Worm (Caenorhabditis elegans) whole organism, L4 larva: ENCODE measurements around the gene srg-45.

Source experiments
- F37D6.2 ChIP-seq: sonication (generic microtip); optimal IDR thresholded peaks from 2 replicates; lab custom pipeline; 2016; ENCODE audit warnings: mild to moderate bottlenecking, missing genetic modification characterization, missing compliant biosample characterization
- F49E8.2 ChIP-seq: sonication (generic microtip); optimal IDR thresholded peaks from 2 replicates; lab custom pipeline; 2016; ENCODE audit warnings: missing compliant biosample characterization, mild to moderate bottlenecking, missing genetic modification characterization, borderline replicate concordance
- ZK546.5 ChIP-seq, 2 experiments: sonication (generic microtip); optimal IDR thresholded peaks; 2 replicates each; lab custom pipeline; 2017; ENCODE audit warnings: missing biosample characterization in 2 of 2, missing genetic modification characterization in 2 of 2
- aha-1 ChIP-seq: fragments of 150-350 bp; peaks from one replicate; lab custom pipeline; 2014; ENCODE audit warnings: missing biosample characterization, missing genetic modification characterization
- ama-1 ChIP-seq: fragments of 150-350 bp; optimal IDR thresholded peaks from 2 replicates; lab custom pipeline; 2014; ENCODE audit warnings: inconsistent platforms, mixed read lengths
- cey-2 ChIP-seq: sonication (generic microtip); optimal IDR thresholded peaks from 3 replicates; lab custom pipeline; 2017; ENCODE audit warnings: missing genetic modification characterization, mild to moderate bottlenecking, missing compliant biosample characterization, antibody characterized with exemption, borderline replicate concordance; ENCODE audit not compliant: insufficient read depth
- ctbp-1 ChIP-seq: fragments of 200-800 bp; sonication (Bioruptor generic); IDR thresholded peaks from 2 replicates; pipeline ENCODE4 v1.3.6; 2022; ENCODE audit warnings: missing genetic modification reagents, missing genetic modification characterization, missing compliant biosample characterization
- daf-16 ChIP-seq, 3 experiments: sonication (generic microtip); optimal IDR thresholded peaks; 2 replicates each; lab custom pipeline; 2016 to 2017; ENCODE audit warnings: missing genetic modification characterization in 3 of 3, missing genetic modification reagents in 3 of 3, mild to moderate bottlenecking in 2 of 3, missing compliant biosample characterization in 2 of 3, missing biosample characterization in 1 of 3, moderate library complexity in 1 of 3
- daf-8 ChIP-seq: fragments of 200-800 bp; sonication (Bioruptor generic); IDR thresholded peaks from 2 replicates; pipeline ENCODE4 v1.3.6; 2022; ENCODE audit warnings: missing genetic modification characterization, missing compliant biosample characterization
- dmd-6 ChIP-seq: fragments of 200-800 bp; sonication (Bioruptor generic); IDR thresholded peaks from 2 replicates; pipeline ENCODE4 v1.3.6; 2022; ENCODE audit warnings: missing genetic modification reagents, missing genetic modification characterization, missing compliant biosample characterization
- dpl-1 ChIP-seq: fragments of 150-350 bp; optimal IDR thresholded peaks from 2 replicates; lab custom pipeline; 2014; ENCODE audit warnings: missing biosample characterization, missing genetic modification reagents, missing genetic modification characterization
- dve-1 ChIP-seq: sonication (generic microtip); optimal IDR thresholded peaks from 2 replicates; lab custom pipeline; 2017; ENCODE audit warnings: antibody characterized with exemption, mild to moderate bottlenecking, missing genetic modification characterization, missing compliant biosample characterization; ENCODE audit not compliant: insufficient read depth
- fos-1 ChIP-seq: fragments of 150-350 bp; optimal IDR thresholded peaks from 2 replicates; lab custom pipeline; 2014; ENCODE audit warnings: missing biosample characterization, missing genetic modification characterization
- hlh-11 ChIP-seq: fragments of 200-800 bp; sonication (Bioruptor generic); optimal IDR thresholded peaks from 2 replicates; lab custom pipeline; 2018; ENCODE audit warnings: mild to moderate bottlenecking, missing genetic modification characterization, missing compliant biosample characterization
- hlh-30 ChIP-seq: sonication (generic microtip); optimal IDR thresholded peaks from 2 replicates; lab custom pipeline; 2017; ENCODE audit warnings: antibody characterized with exemption, mild to moderate bottlenecking, missing genetic modification characterization, missing compliant biosample characterization; ENCODE audit not compliant: insufficient read depth
- lin-1 ChIP-seq: fragments of 200-800 bp; sonication (Bioruptor generic); IDR thresholded peaks from 2 replicates; pipeline ENCODE4 v1.3.6; 2022; ENCODE audit warnings: missing genetic modification reagents, missing genetic modification characterization, missing compliant biosample characterization
- lin-15B ChIP-seq: fragments of 150-350 bp; sonication (generic microtip); optimal IDR thresholded peaks from 3 replicates; lab custom pipeline; 2014; ENCODE audit warnings: missing biosample characterization, missing genetic modification characterization
- lir-3 ChIP-seq: sonication (generic microtip); optimal IDR thresholded peaks from 2 replicates; lab custom pipeline; 2016; ENCODE audit warnings: mild to moderate bottlenecking, missing genetic modification characterization, missing compliant biosample characterization
- madf-5 ChIP-seq, 2 experiments: fragments of 200-800 bp; sonication (Bioruptor generic); IDR thresholded peaks; 2 replicates each; pipeline ENCODE4 v1.3.6; 2022; ENCODE audit warnings: missing compliant biosample characterization in 2 of 2, missing genetic modification characterization in 2 of 2
- mdl-1 ChIP-seq, 2 experiments: fragments of 150-350 bp in 1 of 2; sonication (generic microtip) in 1 of 2; optimal IDR thresholded peaks; 2 replicates each; lab custom pipeline; 2014 to 2017; ENCODE audit warnings: missing biosample characterization in 2 of 2, missing genetic modification characterization in 2 of 2
- mes-2 ChIP-seq: sonication (generic microtip); optimal IDR thresholded peaks from 2 replicates; lab custom pipeline; 2016; ENCODE audit warnings: missing genotype, mild to moderate bottlenecking, missing genetic modification characterization, missing compliant biosample characterization; ENCODE audit not compliant: poor library complexity, severe bottlenecking
- mxl-2 ChIP-seq: fragments of 200-800 bp; sonication (Bioruptor generic); conservative IDR thresholded peaks from 2 replicates; pipeline ENCODE4 v1.3.6; 2022; ENCODE audit warnings: missing genetic modification reagents, missing genetic modification characterization, missing compliant biosample characterization
- mxl-3 ChIP-seq: fragments of 200-800 bp; sonication (Bioruptor generic); optimal IDR thresholded peaks from 2 replicates; lab custom pipeline; 2018; ENCODE audit warnings: mild to moderate bottlenecking, missing genetic modification characterization, missing compliant biosample characterization
- nhr-25 ChIP-seq: sonication (generic microtip); optimal IDR thresholded peaks from 2 replicates; lab custom pipeline; 2017; ENCODE audit warnings: missing genetic modification characterization, mild to moderate bottlenecking, missing compliant biosample characterization, antibody characterized with exemption, moderate library complexity, borderline replicate concordance; ENCODE audit not compliant: insufficient read depth
- nhr-28 ChIP-seq: fragments of 150-350 bp; optimal IDR thresholded peaks from 2 replicates; lab custom pipeline; 2014; ENCODE audit warnings: missing biosample characterization, missing genetic modification characterization
- nhr-42 ChIP-seq: fragments of 200-800 bp; sonication (Bioruptor generic); IDR thresholded peaks from 2 replicates; pipeline ENCODE4 v1.3.6; 2022; ENCODE audit warnings: missing genetic modification characterization, missing compliant biosample characterization
- nhr-77 ChIP-seq: fragments of 150-350 bp; optimal IDR thresholded peaks from 2 replicates; lab custom pipeline; 2014; ENCODE audit warnings: missing biosample characterization, missing genetic modification characterization
- pqm-1 ChIP-seq: sonication (generic microtip); optimal IDR thresholded peaks from 2 replicates; lab custom pipeline; 2017; ENCODE audit warnings: missing biosample characterization, missing genetic modification characterization
- rbr-2 ChIP-seq: sonication (generic microtip); optimal IDR thresholded peaks from 2 replicates; lab custom pipeline; 2016; ENCODE audit warnings: missing genotype, missing genetic modification characterization, missing compliant biosample characterization
- sdz-12 ChIP-seq: fragments of 200-800 bp; sonication (Bioruptor generic); optimal IDR thresholded peaks from 2 replicates; lab custom pipeline; 2018; ENCODE audit warnings: mild to moderate bottlenecking, missing genetic modification characterization, missing compliant biosample characterization
- snpc-4 ChIP-seq: fragments of 150-350 bp; optimal IDR thresholded peaks from 2 replicates; lab custom pipeline; 2014; ENCODE audit warnings: missing biosample characterization, missing genetic modification characterization
- spr-1 ChIP-seq: sonication (generic microtip); optimal IDR thresholded peaks from 2 replicates; lab custom pipeline; 2016; ENCODE audit warnings: mild to moderate bottlenecking, missing genetic modification characterization, missing compliant biosample characterization
- spr-3 ChIP-seq: fragments of 200-800 bp; sonication (Bioruptor generic); optimal IDR thresholded peaks from 2 replicates; lab custom pipeline; 2018; ENCODE audit warnings: mild to moderate bottlenecking, missing genetic modification characterization, missing compliant biosample characterization
- unc-62 ChIP-seq, 3 experiments: fragments of 150-350 bp in 1 of 3; sonication (generic microtip); optimal IDR thresholded peaks in 2 of 3; peaks in 1 of 3; 1 replicate in 1 of 3; 2 replicates in 2 of 3; lab custom pipeline; 2014 to 2017; ENCODE audit warnings: missing biosample characterization in 3 of 3, missing genetic modification characterization in 3 of 3, missing genetic modification reagents in 3 of 3, missing genotype in 1 of 3
- zfp-3 ChIP-seq: fragments of 200-800 bp; sonication (Bioruptor generic); conservative IDR thresholded peaks from 2 replicates; pipeline ENCODE4 v1.3.6; 2022; ENCODE audit warnings: missing genetic modification reagents, missing genetic modification characterization, missing compliant biosample characterization
- ztf-11 ChIP-seq: fragments of 150-350 bp; optimal IDR thresholded peaks from 2 replicates; lab custom pipeline; 2014; ENCODE audit warnings: missing biosample characterization, missing genetic modification characterization

Gene srg-45

DNA sequence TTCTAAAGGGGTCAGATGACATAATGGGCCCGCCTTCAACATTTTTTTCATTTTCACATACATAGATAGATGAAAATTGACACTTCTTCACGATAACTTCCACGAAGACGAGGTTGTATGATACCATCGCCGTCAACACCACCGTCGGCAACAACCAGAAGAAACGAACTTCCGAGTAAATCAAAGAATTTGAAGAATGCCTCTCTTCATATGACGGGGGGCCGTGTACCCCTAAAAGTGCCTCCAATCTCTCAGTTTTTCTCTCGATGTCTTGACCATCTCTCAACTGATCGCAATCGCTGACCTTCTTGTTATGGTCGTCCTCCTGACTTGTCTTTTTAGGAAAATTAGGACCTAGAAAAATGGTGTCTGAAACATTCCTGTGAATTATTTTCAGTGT lies 11.8 kb upstream of the srg-45 start:
- TF ChIP-seq zfp-3 (GFP tag; lab: Robert Waterston, UW) (no peak), ZK546.5 (tag; optimal IDR thresholded peaks at IDR 0.05; lab: Kevin White, UChicago) (no peak), F49E8.2 (tag; lab: Kevin White, UChicago) (no peak), F37D6.2 (no peak)

DNA sequence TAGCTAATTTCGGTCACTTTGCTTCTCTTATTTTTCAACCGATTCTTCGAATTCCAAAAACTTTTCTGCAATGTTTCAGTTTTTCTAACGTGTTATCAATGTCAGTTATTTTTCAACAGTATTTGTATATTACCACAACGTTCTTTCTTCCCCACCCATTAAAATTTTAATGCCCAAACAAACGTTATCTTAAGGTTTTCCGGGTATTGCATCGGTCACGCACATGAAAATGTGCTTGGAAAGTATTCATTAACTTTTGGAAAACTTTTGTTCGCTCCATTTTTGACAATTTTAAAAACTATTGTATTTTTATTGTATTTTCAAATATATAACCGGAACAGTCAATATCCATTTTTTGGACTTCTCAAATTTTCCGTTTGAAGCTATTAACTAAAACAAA lies 11.2 kb upstream of the srg-45 start:
- TF ChIP-seq rbr-2 (tag; lab: Kevin White, UChicago) (no peak), dve-1 (tag; lab: Kevin White, UChicago) (peak; percentile 22), daf-16 (GFP tag; optimal IDR thresholded peaks at IDR 0.05; lab: Kevin White, UChicago) (no peak), daf-16 (tag; optimal IDR thresholded peaks at IDR 0.05; lab: Kevin White, UChicago) (peak; percentile 43), nhr-77 (tag; lab: Kevin White, UChicago) (peak; percentile 18), ama-1 (lab: Kevin White, UChicago) (no peak), lin-15B (tag; lab: Kevin White, UChicago) (no peak), unc-62 (GFP tag; optimal IDR thresholded peaks at IDR 0.05 in 1 of 2; lab: Kevin White, UChicago) (no peak), unc-62 (tag; optimal IDR thresholded peaks at IDR 0.05; lab: Kevin White, UChicago) (no peak), daf-8 (no peak), lir-3 (tag; lab: Kevin White, UChicago) (no peak), mxl-2 (no peak), pqm-1 (tag; lab: Kevin White, UChicago) (peak; percentile 51), dpl-1 (GFP tag; lab: Kevin White, UChicago) (no peak), lin-1 (GFP tag; lab: Robert Waterston, UW) (no peak), nhr-25 (no peak), spr-3 (GFP tag; lab: Kevin White, UChicago) (no peak), nhr-42 (GFP tag; lab: Robert Waterston, UW) (no peak), dmd-6 (GFP tag; lab: Robert Waterston, UW) (0 out of 2 replicates have a peak, but pooled peaks have one; percentile 25), nhr-28 (peak; percentile 29)

DNA sequence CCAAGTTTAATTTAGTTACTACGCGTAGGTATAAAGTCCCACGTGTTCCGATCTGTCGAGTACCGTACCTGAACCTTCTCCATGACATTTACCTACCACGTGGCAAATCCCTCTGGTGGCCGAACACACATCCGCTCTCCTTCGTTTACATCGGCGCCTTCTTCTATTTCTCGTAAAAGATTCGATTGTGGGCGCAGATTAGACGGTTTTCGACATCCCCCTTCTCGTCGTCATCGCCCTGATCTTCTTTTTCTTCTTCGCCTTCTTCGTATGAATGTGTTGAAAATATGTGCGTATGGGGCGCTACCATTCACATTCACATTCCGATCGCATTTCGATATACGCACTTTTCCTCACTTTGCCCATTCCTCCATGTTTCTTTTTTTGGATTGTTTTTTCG lies 10.5 kb upstream of the srg-45 start:
- TF ChIP-seq mes-2 (no peak), ztf-11 (tag; lab: Kevin White, UChicago) (no peak), snpc-4 (tag; lab: Kevin White, UChicago) (no peak), cey-2 (no peak), ctbp-1 (GFP tag; lab: Robert Waterston, UW) (no peak), fos-1 (tag; lab: Kevin White, UChicago) (no peak), mxl-3 (GFP tag; lab: Kevin White, UChicago) (peak; percentile 65), ama-1 (lab: Kevin White, UChicago) (no peak), hlh-11 (tag; lab: Kevin White, UChicago) (peak; percentile 1), spr-1 (tag; lab: Kevin White, UChicago) (no peak), mdl-1 (tag; optimal IDR thresholded peaks at IDR 0.05; lab: Kevin White, UChicago) (peak in 1 of 2 experiments; percentile 29), hlh-30 (tag; lab: Kevin White, UChicago) (peak; percentile 47)

DNA sequence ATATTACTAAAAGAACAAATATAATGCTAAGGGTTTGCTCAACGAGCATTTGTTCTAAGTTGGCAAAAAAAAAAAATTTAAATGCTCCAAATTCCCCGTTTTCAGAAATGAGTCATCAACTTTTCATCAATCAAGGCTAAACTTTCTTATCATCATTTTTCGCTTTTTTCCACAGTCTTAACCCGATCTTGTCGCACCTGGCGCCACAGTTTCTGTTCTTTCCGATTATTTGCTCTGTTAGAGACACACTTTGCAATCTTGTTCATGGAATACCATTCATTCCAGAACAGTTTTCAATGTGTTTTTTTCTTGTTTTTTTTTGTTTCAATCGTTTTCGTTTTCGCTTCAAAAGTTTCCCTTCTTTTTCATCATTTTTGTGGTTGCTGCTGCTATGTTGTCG lies 9.1 kb upstream of the srg-45 start:
- TF ChIP-seq mes-2, result no peak
- TF ChIP-seq pqm-1 (tag; lab: Kevin White, UChicago), result peak; percentile 83
- TF ChIP-seq hlh-11 (tag; lab: Kevin White, UChicago), result peak; percentile 10
- no peak for TF ChIP-seq madf-5 (GFP tag; IDR thresholded peaks at IDR 0.05; lab: Robert Waterston, UW)
- peak; percentile 42; the same call in 1 of the 2 replicates for TF ChIP-seq dmd-6 (GFP tag; lab: Robert Waterston, UW)
- no peak for TF ChIP-seq lin-15B (tag; lab: Kevin White, UChicago)
- no peak for TF ChIP-seq zfp-3 (GFP tag; lab: Robert Waterston, UW)
- peak in 1 of 2 experiments; percentile 83 for TF ChIP-seq unc-62 (GFP tag; optimal IDR thresholded peaks at IDR 0.05 in 1 of 2; lab: Kevin White, UChicago)
- no peak for TF ChIP-seq unc-62 (tag; optimal IDR thresholded peaks at IDR 0.05; lab: Kevin White, UChicago)
- TF ChIP-seq dve-1 (tag; lab: Kevin White, UChicago), result peak; percentile 40
- TF ChIP-seq mxl-2, result no peak
- TF ChIP-seq daf-16 (GFP tag; optimal IDR thresholded peaks at IDR 0.05; lab: Kevin White, UChicago), result no peak
- TF ChIP-seq daf-16 (tag; optimal IDR thresholded peaks at IDR 0.05; lab: Kevin White, UChicago), result peak; percentile 29
- peak; percentile 48 for TF ChIP-seq nhr-28
- peak; percentile 70 for TF ChIP-seq aha-1 (tag; lab: Kevin White, UChicago)
- TF ChIP-seq sdz-12, result no peak
